Fruit fly (Drosophila melanogaster) S2 (cell line): ENCODE measurements around the gene CG42495.

ENCODE experiments used
- CG8478 ChIP-seq: fragments of >200 bp; optimal IDR thresholded peaks from 2 replicates; lab custom pipeline; 2018
- CTCF ChIP-seq, 2 experiments: fragments of >200 bp; optimal IDR thresholded peaks; 2 replicates each; lab custom pipeline; 2018

- TF ChIP-seq CTCF (optimal IDR thresholded peaks at IDR 0.05; lab: Kevin White, UChicago) (no peak), CG8478 (no peak)
These were observed 32.2 kb upstream of the CG42495 start for dm6 chr3L:18634792-18635471.
